Worm (Caenorhabditis elegans) whole organism, L2 larva: ENCODE data around the gene ZK970.8.

Experiments
- F13H6.1 ChIP-seq: sonication (generic microtip); optimal IDR thresholded peaks from 2 replicates; lab custom pipeline; 2016; ENCODE audit warnings: missing genetic modification characterization, missing compliant biosample characterization
- R02D3.7 ChIP-seq: fragments of 150-350 bp; optimal IDR thresholded peaks from 2 replicates; lab custom pipeline; 2014; ENCODE audit warnings: missing biosample characterization, missing genetic modification characterization
- alr-1 ChIP-seq: fragments of 150-350 bp; optimal IDR thresholded peaks from 2 replicates; lab custom pipeline; 2014; ENCODE audit warnings: missing biosample characterization, missing genetic modification characterization
- blmp-1 ChIP-seq: sonication (generic microtip); optimal IDR thresholded peaks from 2 replicates; lab custom pipeline; 2017; ENCODE audit warnings: missing genetic modification characterization, mild to moderate bottlenecking, missing compliant biosample characterization, antibody characterized with exemption, moderate library complexity; ENCODE audit not compliant: insufficient read depth
- ceh-16 ChIP-seq: fragments of 150-350 bp; optimal IDR thresholded peaks from 2 replicates; lab custom pipeline; 2014; ENCODE audit warnings: missing biosample characterization, missing genetic modification characterization
- crh-2 ChIP-seq: sonication (generic microtip); optimal IDR thresholded peaks from 2 replicates; lab custom pipeline; 2017; ENCODE audit warnings: missing biosample characterization, missing genetic modification characterization
- egl-27 ChIP-seq: sonication (generic microtip); optimal IDR thresholded peaks from 3 replicates; lab custom pipeline; 2017; ENCODE audit warnings: missing biosample characterization, missing genetic modification reagents, missing genetic modification characterization
- elt-1 ChIP-seq: fragments of 150-350 bp; optimal IDR thresholded peaks from 2 replicates; lab custom pipeline; 2014; ENCODE audit warnings: missing biosample characterization, missing genetic modification characterization
- fos-1 ChIP-seq: fragments of 150-350 bp; optimal IDR thresholded peaks from 2 replicates; lab custom pipeline; 2014; ENCODE audit warnings: missing biosample characterization, missing genetic modification characterization
- lin-13 ChIP-seq: fragments of 150-350 bp; optimal IDR thresholded peaks from 2 replicates; lab custom pipeline; 2014; ENCODE audit warnings: missing biosample characterization, missing genetic modification reagents, missing genetic modification characterization
- lin-39 ChIP-seq: fragments of 150-350 bp; optimal IDR thresholded peaks from 2 replicates; lab custom pipeline; 2014; ENCODE audit warnings: missing biosample characterization, missing genetic modification reagents, missing genetic modification characterization
- lsy-2 ChIP-seq, 2 experiments: fragments of 150-350 bp in 1 of 2; sonication (generic microtip) in 1 of 2; optimal IDR thresholded peaks; 2 replicates each; lab custom pipeline; 2014 to 2017; ENCODE audit warnings: missing biosample characterization in 2 of 2, missing genetic modification characterization in 2 of 2
- mab-5 ChIP-seq: fragments of 150-350 bp; optimal IDR thresholded peaks from 2 replicates; lab custom pipeline; 2014; ENCODE audit warnings: missing biosample characterization, missing genetic modification characterization
- mbf-1 ChIP-seq: sonication (generic microtip); optimal IDR thresholded peaks from 2 replicates; lab custom pipeline; 2017; ENCODE audit warnings: missing biosample characterization, missing genetic modification characterization
- mdl-1 ChIP-seq, 2 experiments: fragments of 150-350 bp in 1 of 2; sonication (generic microtip) in 1 of 2; optimal IDR thresholded peaks; 2 replicates each; lab custom pipeline; 2017; ENCODE audit warnings: missing biosample characterization in 2 of 2, missing genetic modification characterization in 2 of 2
- nhr-129 ChIP-seq: fragments of 150-350 bp; optimal IDR thresholded peaks from 2 replicates; lab custom pipeline; 2014; ENCODE audit warnings: missing biosample characterization, missing genetic modification characterization
- nhr-21 ChIP-seq: fragments of 150-350 bp; optimal IDR thresholded peaks from 2 replicates; lab custom pipeline; 2014; ENCODE audit warnings: missing biosample characterization, missing genetic modification characterization
- nhr-237 ChIP-seq: fragments of 150-350 bp; optimal IDR thresholded peaks from 2 replicates; lab custom pipeline; 2014; ENCODE audit warnings: missing biosample characterization, missing genetic modification characterization
- nhr-25 ChIP-seq: fragments of 150-350 bp; sonication (generic microtip); optimal IDR thresholded peaks from 3 replicates; lab custom pipeline; 2014; ENCODE audit warnings: missing biosample characterization, missing genetic modification characterization
- peb-1 ChIP-seq: fragments of 150-350 bp; optimal IDR thresholded peaks from 2 replicates; lab custom pipeline; 2014; ENCODE audit warnings: missing biosample characterization, missing genetic modification characterization
- sem-4 ChIP-seq: fragments of 150-350 bp; optimal IDR thresholded peaks from 2 replicates; lab custom pipeline; 2014; ENCODE audit warnings: missing biosample characterization, missing genetic modification reagents, missing genetic modification characterization
- skn-1 ChIP-seq: sonication (generic microtip); optimal IDR thresholded peaks from 2 replicates; lab custom pipeline; 2017; ENCODE audit warnings: missing biosample characterization, missing genetic modification characterization
- sma-3 ChIP-seq: sonication (generic microtip); optimal IDR thresholded peaks from 2 replicates; lab custom pipeline; 2016; ENCODE audit warnings: missing genetic modification reagents, missing genetic modification characterization, missing compliant biosample characterization
- sma-9 ChIP-seq, 2 experiments: fragments of 150-350 bp in 1 of 2; sonication (generic microtip) in 1 of 2; optimal IDR thresholded peaks; 2 replicates each; lab custom pipeline; 2014 to 2016; ENCODE audit warnings: missing genetic modification characterization in 2 of 2, mild to moderate bottlenecking in 1 of 2, missing biosample characterization in 1 of 2, missing compliant biosample characterization in 1 of 2, missing genetic modification reagents in 1 of 2, moderate library complexity in 1 of 2
- snpc-4 ChIP-seq: fragments of 150-350 bp; optimal IDR thresholded peaks from 2 replicates; lab custom pipeline; 2014; ENCODE audit warnings: missing biosample characterization, missing genetic modification characterization
- ztf-1 ChIP-seq: fragments of 200-800 bp; sonication (Bioruptor generic); conservative IDR thresholded peaks from 2 replicates; pipeline ENCODE4 v1.3.6; 2022; ENCODE audit warnings: missing genetic modification characterization, missing compliant biosample characterization
- ztf-4 ChIP-seq: fragments of 150-350 bp; optimal IDR thresholded peaks from 2 replicates; lab custom pipeline; 2014; ENCODE audit warnings: missing biosample characterization, missing genetic modification characterization

Gene ZK970.8

DNA sequence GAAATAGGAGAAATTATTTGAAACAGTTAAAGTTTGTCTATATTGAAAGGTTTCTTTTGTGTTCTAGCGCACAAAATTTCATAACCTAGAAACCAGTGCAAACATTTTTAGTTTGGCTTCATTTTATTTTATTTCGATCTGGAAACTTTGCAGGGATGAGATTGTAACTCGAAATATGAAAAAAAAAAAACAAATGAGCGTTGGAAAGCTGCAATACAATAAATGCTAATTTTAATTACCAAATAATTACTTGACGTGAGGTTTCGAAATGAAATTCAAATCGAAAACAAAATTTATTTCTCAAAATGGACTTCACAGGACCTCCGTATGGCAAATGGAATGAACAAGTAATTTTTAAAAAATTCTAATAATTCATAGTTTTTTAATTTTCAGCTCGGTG is 7.6 kb downstream of the ZK970.8 start, which contains the start of gene M02G9.4:
TSS of gene M02G9.4 (plus strand) at position 301 of the 400 bp plus-strand sequence.
- TF ChIP-seq lin-13 (GFP tag; lab: Kevin White, UChicago) (no peak), elt-1 (tag; lab: Kevin White, UChicago) (no peak), skn-1 (tag; lab: Kevin White, UChicago) (no peak), lin-39 (tag; lab: Kevin White, UChicago) (no peak), mab-5 (no peak), mdl-1 (tag; optimal IDR thresholded peaks at IDR 0.05; lab: Kevin White, UChicago) (no peak), sma-3 (no peak), ztf-1 (GFP tag; lab: Robert Waterston, UW) (no peak), nhr-237 (tag; lab: Kevin White, UChicago) (no peak), blmp-1 (tag; lab: Kevin White, UChicago) (no peak), fos-1 (tag; lab: Kevin White, UChicago) (no peak), nhr-25 (tag; lab: Kevin White, UChicago) (no peak), ceh-16 (no peak), nhr-129 (tag; lab: Kevin White, UChicago) (no peak), sem-4 (tag; lab: Kevin White, UChicago) (no peak), lsy-2 (tag; optimal IDR thresholded peaks at IDR 0.05; lab: Kevin White, UChicago) (no peak), alr-1 (tag; lab: Kevin White, UChicago) (no peak)

- TF ChIP-seq mbf-1 (tag; lab: Kevin White, UChicago) (no peak), elt-1 (tag; lab: Kevin White, UChicago) (no peak), lsy-2 (tag; optimal IDR thresholded peaks at IDR 0.05; lab: Kevin White, UChicago) (no peak)
Observed at ce11 chrII:10321410-10321809, 12.0 kb downstream of the ZK970.8 start, which contains the start of gene idpp-4. idpp-4 (plus strand) TSS chrII:10321460.

DNA sequence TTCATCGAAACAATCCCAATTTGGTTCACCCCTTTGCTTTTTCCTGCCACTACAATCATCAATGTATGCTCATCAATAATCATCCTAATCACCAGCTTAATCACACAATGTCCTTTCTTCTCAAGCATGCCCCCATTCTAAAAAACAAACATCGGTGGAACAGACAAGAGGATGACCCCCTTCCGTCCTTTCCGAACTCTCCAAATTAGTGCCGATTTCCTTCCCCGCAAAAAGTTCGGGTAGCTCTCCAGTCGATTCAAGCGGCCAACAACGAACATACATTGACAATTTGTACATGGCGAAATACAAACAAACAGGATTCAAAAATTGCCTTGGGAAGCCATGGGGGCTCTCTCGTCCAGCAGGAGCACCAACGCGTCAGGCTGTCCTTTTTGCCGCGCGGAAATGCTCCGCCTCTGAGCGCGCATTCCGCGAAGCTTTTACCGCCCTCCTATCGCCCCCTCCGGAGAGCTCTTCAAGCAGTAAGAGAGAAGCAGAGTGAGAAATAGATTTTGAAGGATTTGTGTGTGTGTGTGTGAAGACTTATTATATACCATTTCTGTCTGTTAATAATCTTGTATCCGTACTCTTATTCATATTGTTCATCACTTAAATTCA is 16.3 kb downstream of the ZK970.8 start, which contains the start of gene appg-1:
TSS of gene appg-1 (plus strand) at position 427 of the 618 bp plus-strand sequence.
- TF ChIP-seq lin-39 (tag; lab: Kevin White, UChicago) (no peak), mab-5 (no peak)

ce11 chrII:10329754-10330153 is 20.3 kb downstream of the ZK970.8 start:
- TF ChIP-seq skn-1 (tag; lab: Kevin White, UChicago) (no peak), sma-3 (no peak), peb-1 (tag; lab: Kevin White, UChicago) (no peak), fos-1 (tag; lab: Kevin White, UChicago) (no peak)

DNA sequence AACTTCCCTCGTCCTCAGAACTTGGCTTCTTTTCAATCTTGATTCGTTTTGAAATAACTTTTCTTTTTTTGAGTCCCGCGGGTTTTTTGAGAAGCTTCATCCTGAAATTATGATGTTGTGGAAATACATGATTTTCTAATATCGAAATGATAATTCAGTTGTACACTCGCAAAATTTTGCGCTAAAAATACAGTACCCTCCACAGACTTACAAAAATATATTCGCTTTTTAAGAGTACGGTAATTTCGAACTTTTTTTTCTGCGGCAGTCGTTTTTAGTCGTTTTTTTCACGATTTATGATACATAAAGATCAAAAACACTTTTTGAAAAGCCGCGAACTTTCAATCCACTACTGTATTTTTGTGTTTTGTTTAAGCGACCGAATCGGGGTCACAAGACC is 35.6 kb downstream of the ZK970.8 start, which contains the start of gene pro-2:
TSS of gene pro-2 (minus strand) at position 101 of the 400 bp plus-strand sequence.
- no peak for TF ChIP-seq nhr-21 (tag; lab: Kevin White, UChicago)
- no peak for TF ChIP-seq snpc-4 (tag; lab: Kevin White, UChicago)
- TF ChIP-seq crh-2 (tag; lab: Kevin White, UChicago) = no peak
- TF ChIP-seq sma-9 (GFP tag; optimal IDR thresholded peaks at IDR 0.05; lab: Kevin White, UChicago) = no peak
- no peak for TF ChIP-seq sma-9 (tag; optimal IDR thresholded peaks at IDR 0.05; lab: Kevin White, UChicago)
- TF ChIP-seq nhr-25 (tag; lab: Kevin White, UChicago) = no peak
- TF ChIP-seq ztf-4 (tag; lab: Kevin White, UChicago) = no peak
- TF ChIP-seq, all 48 proteins: peak for 0

DNA sequence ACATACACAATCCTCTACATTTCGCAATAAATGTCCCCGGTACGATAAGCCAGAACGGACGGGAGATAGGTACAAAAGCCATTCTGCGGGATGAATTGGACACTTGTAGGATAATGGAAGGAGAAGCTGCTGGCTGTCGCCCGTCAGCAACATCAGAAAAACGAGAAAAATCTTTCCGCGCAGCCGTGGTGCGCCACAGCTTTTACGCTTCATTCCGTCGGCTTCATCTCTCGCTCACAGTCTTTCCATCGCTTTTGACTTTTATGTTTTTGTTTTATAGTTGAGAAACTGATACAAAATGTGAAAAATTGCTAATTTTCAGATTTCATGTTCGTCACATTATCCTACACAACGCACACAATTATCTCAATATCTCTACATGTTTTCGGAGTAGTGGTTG is 36.6 kb downstream of the ZK970.8 start, which contains the start of gene C07E3.10:
TSS of gene C07E3.10 (plus strand) at position 301 of the 400 bp plus-strand sequence.
- TF ChIP-seq lsy-2 (tag; optimal IDR thresholded peaks at IDR 0.05; lab: Kevin White, UChicago) (no peak), mdl-1 (tag; optimal IDR thresholded peaks at IDR 0.05; lab: Kevin White, UChicago) (no peak), R02D3.7 (tag; lab: Kevin White, UChicago) (no peak), ztf-1 (GFP tag; lab: Robert Waterston, UW) (no peak), egl-27 (tag; lab: Kevin White, UChicago) (no peak), F13H6.1 (no peak), snpc-4 (tag; lab: Kevin White, UChicago) (no peak)

DNA sequence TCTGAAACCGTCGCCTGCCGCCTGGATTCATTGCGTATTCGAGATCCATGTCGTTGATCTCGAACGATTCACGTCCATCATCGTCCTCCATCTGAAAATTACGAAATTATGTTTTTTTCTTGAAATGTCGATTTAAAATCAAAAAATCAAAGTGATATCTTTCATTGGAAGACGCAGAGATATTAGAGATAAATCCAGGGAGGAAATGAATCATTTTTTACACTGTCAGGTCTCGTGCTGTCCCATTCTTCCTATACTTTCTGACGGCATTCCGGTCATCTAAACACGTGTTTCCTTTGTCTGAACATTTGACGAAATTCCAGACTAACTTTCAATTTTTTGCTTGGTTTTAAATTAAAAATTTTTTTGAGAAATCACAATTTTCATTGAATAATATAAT is 40.5 kb downstream of the ZK970.8 start, which contains the start of gene stip-1:
TSS of gene stip-1 (minus strand) at position 98 of the 400 bp plus-strand sequence.
- TF ChIP-seq mab-5 (peak; percentile 24), nhr-21 (tag; lab: Kevin White, UChicago) (no peak)
